Worm (Caenorhabditis elegans) whole organism, L2 larva: Measurements from ENCODE around the gene F40G9.7.

ENCODE experiments used
- R02D3.7 ChIP-seq: fragments of 150-350 bp; optimal IDR thresholded peaks from 2 replicates; lab custom pipeline; 2014; ENCODE audit warnings: missing biosample characterization, missing genetic modification characterization
- ama-1 ChIP-seq: fragments of 150-350 bp; optimal IDR thresholded peaks from 2 replicates; lab custom pipeline; 2018; ENCODE audit warnings: inconsistent platforms
- blmp-1 ChIP-seq: sonication (generic microtip); optimal IDR thresholded peaks from 2 replicates; lab custom pipeline; 2017; ENCODE audit warnings: missing genetic modification characterization, mild to moderate bottlenecking, missing compliant biosample characterization, antibody characterized with exemption, moderate library complexity; ENCODE audit not compliant: insufficient read depth
- egl-27 ChIP-seq: sonication (generic microtip); optimal IDR thresholded peaks from 3 replicates; lab custom pipeline; 2017; ENCODE audit warnings: missing biosample characterization, missing genetic modification reagents, missing genetic modification characterization
- lin-39 ChIP-seq: fragments of 150-350 bp; optimal IDR thresholded peaks from 2 replicates; lab custom pipeline; 2014; ENCODE audit warnings: missing biosample characterization, missing genetic modification reagents, missing genetic modification characterization
- mdl-1 ChIP-seq, 2 experiments: fragments of 150-350 bp in 1 of 2; sonication (generic microtip) in 1 of 2; optimal IDR thresholded peaks; 2 replicates each; lab custom pipeline; 2017; ENCODE audit warnings: missing biosample characterization in 2 of 2, missing genetic modification characterization in 2 of 2
- nhr-21 ChIP-seq: fragments of 150-350 bp; optimal IDR thresholded peaks from 2 replicates; lab custom pipeline; 2014; ENCODE audit warnings: missing biosample characterization, missing genetic modification characterization
- nhr-23 ChIP-seq: fragments of 150-350 bp; optimal IDR thresholded peaks from 2 replicates; lab custom pipeline; 2014; ENCODE audit warnings: missing biosample characterization, missing genetic modification reagents, missing genetic modification characterization
- nhr-237 ChIP-seq: fragments of 150-350 bp; optimal IDR thresholded peaks from 2 replicates; lab custom pipeline; 2014; ENCODE audit warnings: missing biosample characterization, missing genetic modification characterization
- nhr-6 ChIP-seq: fragments of 150-350 bp; optimal IDR thresholded peaks from 2 replicates; lab custom pipeline; 2014; ENCODE audit warnings: missing biosample characterization, missing genetic modification characterization
- unc-39 ChIP-seq: fragments of 150-350 bp; optimal IDR thresholded peaks from 2 replicates; lab custom pipeline; 2014; ENCODE audit warnings: missing biosample characterization, missing genetic modification characterization
- unc-62 ChIP-seq: fragments of 150-350 bp; optimal IDR thresholded peaks from 2 replicates; lab custom pipeline; 2014; ENCODE audit warnings: missing biosample characterization, missing genetic modification reagents, missing genetic modification characterization
- ztf-11 ChIP-seq: sonication (generic microtip); optimal IDR thresholded peaks from 2 replicates; lab custom pipeline; 2017; ENCODE audit warnings: missing biosample characterization, missing genetic modification characterization
- ztf-4 ChIP-seq: fragments of 150-350 bp; optimal IDR thresholded peaks from 2 replicates; lab custom pipeline; 2014; ENCODE audit warnings: missing biosample characterization, missing genetic modification characterization

DNA sequence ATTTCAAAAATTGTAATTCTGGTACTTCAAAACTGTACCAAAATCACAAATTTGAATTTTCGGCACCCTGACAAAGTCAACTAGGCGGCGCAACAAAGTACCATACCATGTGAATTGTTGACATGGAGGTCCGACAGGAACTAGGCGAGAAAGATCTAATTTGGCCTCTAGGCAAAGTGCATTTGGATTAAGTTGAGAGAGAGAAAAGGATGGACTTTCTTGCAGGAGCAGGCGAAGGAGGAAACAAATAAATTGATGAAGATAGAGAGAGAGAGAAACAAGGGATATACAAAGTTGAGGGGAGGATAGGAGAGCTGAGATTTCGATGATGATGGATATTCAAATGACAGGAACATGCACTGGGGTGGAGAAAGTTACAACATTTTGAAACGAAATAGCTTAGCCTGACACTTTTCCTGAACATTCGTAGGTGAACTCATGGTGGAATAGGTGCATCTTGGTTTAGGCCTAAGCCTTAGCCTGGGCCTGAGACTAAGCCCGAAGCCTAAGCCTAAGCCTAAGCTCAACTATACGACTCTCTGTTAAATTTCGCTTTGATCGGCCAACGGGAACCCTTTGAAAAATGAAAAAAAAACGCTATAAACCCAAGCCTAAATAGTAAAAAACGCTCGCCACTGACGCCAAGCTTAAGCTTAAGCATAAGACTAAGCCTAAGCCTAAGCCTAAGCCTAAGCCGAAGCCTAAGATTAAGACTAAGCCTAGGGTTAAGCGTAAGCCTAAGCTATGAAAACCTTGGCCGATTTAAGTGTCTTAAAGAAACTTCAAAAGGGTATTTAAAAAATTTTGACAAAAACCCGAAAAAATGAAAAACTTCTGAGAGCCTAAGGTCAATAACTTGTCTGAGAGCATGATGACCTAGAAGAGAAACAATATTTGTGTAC, 43.6 kb downstream of the F40G9.7 start:
- TF ChIP-seq nhr-6 (tag; lab: Kevin White, UChicago) (no peak), R02D3.7 (tag; lab: Kevin White, UChicago) (no peak), ztf-4 (tag; lab: Kevin White, UChicago) (no peak), ztf-11 (tag; lab: Kevin White, UChicago) (no peak), nhr-21 (tag; lab: Kevin White, UChicago) (no peak), lin-39 (no peak), nhr-23 (no peak), egl-27 (tag; lab: Kevin White, UChicago) (no peak), unc-39 (tag; lab: Kevin White, UChicago) (no peak), nhr-237 (tag; lab: Kevin White, UChicago) (no peak), unc-62 (GFP tag; lab: Kevin White, UChicago) (no peak), ama-1 (lab: Kevin White, UChicago) (no peak), blmp-1 (tag; lab: Kevin White, UChicago) (no peak), mdl-1 (tag; optimal IDR thresholded peaks at IDR 0.05; lab: Kevin White, UChicago) (no peak)
